Fruit fly (Drosophila melanogaster): ENCODE measurements around the gene CG11504.

DNA sequence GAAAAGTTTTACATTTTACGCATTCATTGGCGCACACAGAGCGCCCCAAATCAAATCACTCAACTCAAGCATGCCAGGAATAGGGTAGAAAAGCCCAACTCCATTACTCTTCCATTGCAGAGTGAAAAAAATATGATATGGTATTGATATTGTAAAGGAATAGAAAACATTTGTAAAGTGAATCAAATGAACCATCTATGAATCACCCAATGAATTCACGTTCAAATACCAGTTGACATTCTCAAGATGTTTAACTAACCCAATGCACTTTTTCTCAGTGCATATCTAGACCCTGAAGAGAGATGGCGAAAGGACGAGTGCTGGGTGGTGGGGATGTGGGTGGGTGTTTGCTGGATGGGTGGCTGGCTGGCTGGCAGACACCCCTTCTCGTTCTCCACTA lies 19.1 kb upstream of the CG11504 start:
- TF ChIP-seq unpg (GFP tag; optimal IDR thresholded peaks at IDR 0.05) (peak; percentile 13), CG11247 (GFP tag; IDR thresholded peaks at IDR 0.05) (no peak), gsb (GFP tag; IDR thresholded peaks at IDR 0.05) (no peak), CG11398 (GFP tag; optimal IDR thresholded peaks at IDR 0.05) (no peak), Dip2 (GFP tag; IDR thresholded peaks at IDR 0.05) (no peak), CG16815 (GFP tag; optimal IDR thresholded peaks at IDR 0.05) (no peak), CG3838 (GFP tag; optimal IDR thresholded peaks at IDR 0.05) (no peak), CG16813 (GFP tag; IDR thresholded peaks at IDR 0.05; ENCODE audit: partially characterized antibody) (no peak), prd (optimal IDR thresholded peaks at IDR 0.05) (no peak), prd (GFP tag; IDR thresholded peaks at IDR 0.05) (peak; percentile 22; the same call in 1 of the 3 replicates), Side (GFP tag; optimal IDR thresholded peaks at IDR 0.05) (no peak), Hsf (GFP tag; optimal IDR thresholded peaks at IDR 0.05) (peak; percentile 4), z (GFP tag; IDR thresholded peaks at IDR 0.05) (no peak), BEAF-32 (GFP tag; optimal IDR thresholded peaks at IDR 0.05) (no peak), CG1603 (tag; optimal IDR thresholded peaks at IDR 0.05) (peak; percentile 41)
